Fruit fly (Drosophila melanogaster): ENCODE results near the gene Ublcp1.

Gene Ublcp1

dm6 chr3R:23110724-23111123 lies 49.4 kb downstream of the Ublcp1 start:
- no peak for TF ChIP-seq noc (tag; optimal IDR thresholded peaks at IDR 0.05)

Data from whole organism, larva.